Worm (Caenorhabditis elegans): ENCODE results near the gene nhr-66.

The nhr-66 gene

DNA sequence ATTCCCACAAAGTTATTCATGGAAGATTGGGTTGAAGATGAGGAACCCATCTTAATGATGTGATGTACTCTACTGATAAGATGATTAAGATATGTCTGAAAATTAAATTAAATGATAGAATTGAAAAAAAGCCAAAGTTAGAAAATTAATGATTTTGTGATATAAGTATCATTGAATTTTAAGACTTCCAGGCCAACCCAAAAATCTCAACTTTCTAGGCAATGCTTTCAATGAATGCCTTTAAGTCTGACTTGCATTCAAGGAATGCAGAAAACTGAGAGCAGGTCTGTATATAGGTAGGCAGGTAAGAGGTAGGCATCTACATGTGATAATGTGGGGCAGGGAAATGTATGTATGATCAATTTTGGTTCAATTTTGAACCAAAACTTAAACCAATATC lies 16.4 kb downstream of the nhr-66 start, which contains the start of gene ocr-2:
ocr-2 (minus strand) TSS at position 101 of the 400 bp plus-strand sequence.
- no peak for TF ChIP-seq ztf-23 (GFP tag; IDR thresholded peaks at IDR 0.05)
- TF ChIP-seq cog-1 (tag; optimal IDR thresholded peaks at IDR 0.05) = no peak
- TF ChIP-seq flt-1 (GFP tag; IDR thresholded peaks at IDR 0.05) = no peak
- no peak for TF ChIP-seq klf-2 (GFP tag; conservative IDR thresholded peaks at IDR 0.05)
- TF ChIP-seq ref-1 (GFP tag; conservative IDR thresholded peaks at IDR 0.05) = no peak
- no peak for TF ChIP-seq tab-1 (GFP tag; IDR thresholded peaks at IDR 0.05)
- TF ChIP-seq med-1 (GFP tag; optimal IDR thresholded peaks at IDR 0.05; ENCODE audit: insufficient read depth) = no peak
- no peak for TF ChIP-seq ztf-29 (GFP tag; IDR thresholded peaks at IDR 0.05)
- no peak for TF ChIP-seq T22C8.4 (GFP tag; IDR thresholded peaks at IDR 0.05)

DNA sequence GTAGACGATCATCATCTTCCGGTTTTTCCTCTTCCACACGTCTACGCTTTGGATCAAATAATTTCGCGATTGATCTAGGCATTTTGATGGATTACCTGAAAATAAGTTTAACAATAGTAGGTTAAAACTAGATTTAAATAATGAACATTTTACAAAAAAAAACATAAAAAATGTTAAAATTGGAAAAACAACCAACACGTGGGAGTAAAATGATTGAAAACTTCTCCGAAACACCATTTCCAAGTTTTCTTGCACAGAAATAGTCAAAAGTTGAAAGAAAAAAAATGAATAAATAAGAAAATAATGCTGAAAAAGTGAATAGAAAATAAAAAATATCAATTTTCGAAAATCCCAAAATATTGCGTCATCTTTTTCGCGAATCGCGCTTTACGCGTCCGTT lies 24.7 kb downstream of the nhr-66 start, which contains the start of gene C07G1.7:
C07G1.7 (minus strand) TSS at position 101 of the 400 bp plus-strand sequence.
- TF ChIP-seq ztf-29 (GFP tag; IDR thresholded peaks at IDR 0.05) (no peak), T22C8.4 (GFP tag; IDR thresholded peaks at IDR 0.05) (no peak), med-1 (GFP tag; optimal IDR thresholded peaks at IDR 0.05; ENCODE audit: insufficient read depth) (no peak), ref-1 (GFP tag; conservative IDR thresholded peaks at IDR 0.05) (no peak), klf-2 (GFP tag; conservative IDR thresholded peaks at IDR 0.05) (no peak), flt-1 (GFP tag; IDR thresholded peaks at IDR 0.05) (no peak), tab-1 (GFP tag; IDR thresholded peaks at IDR 0.05) (no peak), cog-1 (tag; optimal IDR thresholded peaks at IDR 0.05) (no peak), ztf-23 (GFP tag; IDR thresholded peaks at IDR 0.05) (no peak)

- no peak for TF ChIP-seq ztf-23 (GFP tag; IDR thresholded peaks at IDR 0.05)
- TF ChIP-seq T22C8.4 (GFP tag; IDR thresholded peaks at IDR 0.05) = no peak
- no peak for TF ChIP-seq ztf-29 (GFP tag; IDR thresholded peaks at IDR 0.05)
- no peak for TF ChIP-seq med-1 (GFP tag; optimal IDR thresholded peaks at IDR 0.05; ENCODE audit: insufficient read depth)
- TF ChIP-seq flt-1 (GFP tag; IDR thresholded peaks at IDR 0.05) = no peak
- TF ChIP-seq ref-1 (GFP tag; conservative IDR thresholded peaks at IDR 0.05) = no peak
- TF ChIP-seq cog-1 (tag; optimal IDR thresholded peaks at IDR 0.05) = no peak
- no peak for TF ChIP-seq klf-2 (GFP tag; conservative IDR thresholded peaks at IDR 0.05)
- no peak for TF ChIP-seq tab-1 (GFP tag; IDR thresholded peaks at IDR 0.05)
Observed at ce11 chrIV:8210300-8210699, 26.1 kb downstream of the nhr-66 start, which contains the start of gene C07G1.6. Gene C07G1.6 (minus strand): TSS chrIV:8210400.

ce11 chrIV:8208855-8209254 lies 27.5 kb downstream of the nhr-66 start:
- TF ChIP-seq ztf-29 (GFP tag; IDR thresholded peaks at IDR 0.05) = no peak
- no peak for TF ChIP-seq flt-1 (GFP tag; IDR thresholded peaks at IDR 0.05)
- TF ChIP-seq med-1 (GFP tag; optimal IDR thresholded peaks at IDR 0.05; ENCODE audit: insufficient read depth) = no peak
- TF ChIP-seq cog-1 (tag; optimal IDR thresholded peaks at IDR 0.05) = no peak
- TF ChIP-seq tab-1 (GFP tag; IDR thresholded peaks at IDR 0.05) = no peak
- no peak for TF ChIP-seq klf-2 (GFP tag; conservative IDR thresholded peaks at IDR 0.05)
- no peak for TF ChIP-seq ztf-23 (GFP tag; IDR thresholded peaks at IDR 0.05)
- no peak for TF ChIP-seq T22C8.4 (GFP tag; IDR thresholded peaks at IDR 0.05)
- no peak for TF ChIP-seq ref-1 (GFP tag; conservative IDR thresholded peaks at IDR 0.05)

ce11 chrIV:8206314-8206713 lies 30.1 kb downstream of the nhr-66 start, which contains the start of gene svh-1:
Gene svh-1 (plus strand): TSS chrIV:8206614.
- TF ChIP-seq tab-1 (GFP tag; IDR thresholded peaks at IDR 0.05) (no peak), ztf-29 (GFP tag; IDR thresholded peaks at IDR 0.05) (no peak), ztf-23 (GFP tag; IDR thresholded peaks at IDR 0.05) (no peak), klf-2 (GFP tag; conservative IDR thresholded peaks at IDR 0.05) (no peak), T22C8.4 (GFP tag; IDR thresholded peaks at IDR 0.05) (no peak), ref-1 (GFP tag; conservative IDR thresholded peaks at IDR 0.05) (no peak), cog-1 (tag; optimal IDR thresholded peaks at IDR 0.05) (no peak), flt-1 (GFP tag; IDR thresholded peaks at IDR 0.05) (no peak), med-1 (GFP tag; optimal IDR thresholded peaks at IDR 0.05; ENCODE audit: insufficient read depth) (no peak)

- no peak for TF ChIP-seq ztf-23 (GFP tag; IDR thresholded peaks at IDR 0.05)
- TF ChIP-seq cog-1 (tag; optimal IDR thresholded peaks at IDR 0.05) = no peak
- TF ChIP-seq ref-1 (GFP tag; conservative IDR thresholded peaks at IDR 0.05) = no peak
- no peak for TF ChIP-seq T22C8.4 (GFP tag; IDR thresholded peaks at IDR 0.05)
- TF ChIP-seq ztf-29 (GFP tag; IDR thresholded peaks at IDR 0.05) = no peak
- no peak for TF ChIP-seq flt-1 (GFP tag; IDR thresholded peaks at IDR 0.05)
- TF ChIP-seq klf-2 (GFP tag; conservative IDR thresholded peaks at IDR 0.05) = no peak
- no peak for TF ChIP-seq tab-1 (GFP tag; IDR thresholded peaks at IDR 0.05)
- no peak for TF ChIP-seq med-1 (GFP tag; optimal IDR thresholded peaks at IDR 0.05; ENCODE audit: insufficient read depth)
Observed at ce11 chrIV:8205272-8206098, 30.9 kb downstream of the nhr-66 start, which contains the start of gene hgrs-1. Gene hgrs-1 (minus strand): TSS chrIV:8206048.

DNA sequence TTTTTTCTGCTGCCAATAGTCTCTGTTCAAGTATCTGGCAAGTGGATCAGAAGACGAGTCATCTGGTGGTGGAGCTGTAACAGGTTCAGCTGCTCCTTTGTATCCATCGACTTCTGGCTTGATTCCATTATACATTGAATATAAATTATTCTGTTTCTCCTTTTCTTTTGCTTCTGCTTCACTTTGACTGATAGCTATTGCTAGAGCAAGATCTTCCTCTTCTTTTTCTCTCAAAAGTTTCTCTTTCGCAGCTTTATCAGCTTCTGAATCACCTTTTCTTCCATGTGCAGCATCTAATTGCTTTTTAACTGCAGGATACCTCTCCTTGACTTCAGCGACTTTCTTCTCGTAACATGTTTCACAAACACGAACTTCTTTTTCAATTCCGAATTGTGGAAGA lies 32.8 kb downstream of the nhr-66 start:
- TF ChIP-seq ref-1 (GFP tag; conservative IDR thresholded peaks at IDR 0.05) (no peak), cog-1 (tag; optimal IDR thresholded peaks at IDR 0.05) (no peak), med-1 (GFP tag; optimal IDR thresholded peaks at IDR 0.05; ENCODE audit: insufficient read depth) (no peak), tab-1 (GFP tag; IDR thresholded peaks at IDR 0.05) (no peak), klf-2 (GFP tag; conservative IDR thresholded peaks at IDR 0.05) (no peak)

DNA sequence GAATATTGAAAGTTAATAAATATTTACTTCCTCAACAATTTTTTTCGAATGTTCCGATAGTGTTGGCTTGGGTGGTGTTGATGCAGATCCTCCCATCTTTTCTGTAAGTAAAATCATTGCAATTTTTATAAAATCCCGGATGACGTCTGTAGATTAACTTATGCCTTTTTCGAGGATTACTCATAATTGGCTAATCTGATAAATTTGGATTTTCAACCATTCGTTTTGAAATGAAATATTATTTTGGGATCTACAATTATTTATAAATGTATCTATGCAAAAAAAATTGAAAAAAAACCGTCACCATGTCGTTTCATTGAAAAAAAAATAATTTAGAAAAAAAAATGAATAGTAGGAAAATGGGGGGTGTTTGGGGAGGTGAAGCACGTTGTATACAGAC lies 35.3 kb downstream of the nhr-66 start, which contains the start of gene glrx-22:
glrx-22 (minus strand) TSS at position 101 of the 400 bp plus-strand sequence.
- no peak for TF ChIP-seq ztf-29 (GFP tag; IDR thresholded peaks at IDR 0.05)
- no peak for TF ChIP-seq T22C8.4 (GFP tag; IDR thresholded peaks at IDR 0.05)
- no peak for TF ChIP-seq cog-1 (tag; optimal IDR thresholded peaks at IDR 0.05)
- TF ChIP-seq flt-1 (GFP tag; IDR thresholded peaks at IDR 0.05) = no peak
- TF ChIP-seq ref-1 (GFP tag; conservative IDR thresholded peaks at IDR 0.05) = no peak

ce11 chrIV:8199824-8200223 lies 36.6 kb downstream of the nhr-66 start:
- TF ChIP-seq tab-1 (GFP tag; IDR thresholded peaks at IDR 0.05) (no peak), klf-2 (GFP tag; conservative IDR thresholded peaks at IDR 0.05) (no peak), flt-1 (GFP tag; IDR thresholded peaks at IDR 0.05) (no peak), ztf-23 (GFP tag; IDR thresholded peaks at IDR 0.05) (no peak), cog-1 (tag; optimal IDR thresholded peaks at IDR 0.05) (no peak), ref-1 (GFP tag; conservative IDR thresholded peaks at IDR 0.05) (no peak), T22C8.4 (GFP tag; IDR thresholded peaks at IDR 0.05) (no peak), med-1 (GFP tag; optimal IDR thresholded peaks at IDR 0.05; ENCODE audit: insufficient read depth) (no peak), ztf-29 (GFP tag; IDR thresholded peaks at IDR 0.05) (no peak)

Data from whole organism, midembryonic.